Worm (Caenorhabditis elegans) whole organism, late embryonic: ENCODE results near the gene mam-5.

Experiments
- F13H6.1 ChIP-seq: sonication (generic microtip); optimal IDR thresholded peaks from 2 replicates; lab custom pipeline; 2016; ENCODE audit warnings: missing genetic modification characterization, missing compliant biosample characterization
- ama-1 ChIP-seq: fragments of 150-350 bp; optimal IDR thresholded peaks from 2 replicates; lab custom pipeline; 2014
- elt-2 ChIP-seq: sonication (generic microtip); optimal IDR thresholded peaks from 2 replicates; lab custom pipeline; 2016; ENCODE audit warnings: missing genetic modification reagents, missing genetic modification characterization, missing compliant biosample characterization
- ets-4 ChIP-seq: sonication (generic microtip); optimal IDR thresholded peaks from 2 replicates; lab custom pipeline; 2016; ENCODE audit warnings: missing genetic modification characterization, missing compliant biosample characterization
- fkh-10 ChIP-seq: fragments of 150-350 bp; optimal IDR thresholded peaks from 2 replicates; lab custom pipeline; 2014; ENCODE audit warnings: missing biosample characterization, missing genetic modification reagents, missing genetic modification characterization
- gmeb-2 ChIP-seq: sonication (generic microtip); optimal IDR thresholded peaks from 2 replicates; lab custom pipeline; 2016; ENCODE audit warnings: missing genetic modification characterization, inconsistent platforms, missing compliant biosample characterization
- hlh-30 ChIP-seq: sonication (generic microtip); optimal IDR thresholded peaks from 2 replicates; lab custom pipeline; 2017; ENCODE audit warnings: antibody characterized with exemption, missing genetic modification characterization, missing compliant biosample characterization; ENCODE audit not compliant: insufficient read depth
- lin-11 ChIP-seq: fragments of 200-800 bp; sonication (Bioruptor generic); optimal IDR thresholded peaks from 2 replicates; lab custom pipeline; 2018; ENCODE audit warnings: mild to moderate bottlenecking, missing genetic modification characterization, missing compliant biosample characterization
- mec-3 ChIP-seq: sonication (generic microtip); optimal IDR thresholded peaks from 2 replicates; lab custom pipeline; 2016; ENCODE audit warnings: borderline replicate concordance, missing genetic modification characterization, missing compliant biosample characterization
- nhr-11 ChIP-seq: fragments of 150-350 bp; optimal IDR thresholded peaks from 2 replicates; lab custom pipeline; 2014; ENCODE audit warnings: missing biosample characterization, missing genetic modification characterization
- nhr-232 ChIP-seq: sonication (generic microtip); optimal IDR thresholded peaks from 2 replicates; lab custom pipeline; 2016; ENCODE audit warnings: missing genetic modification characterization, missing compliant biosample characterization
- pag-3 ChIP-seq: sonication (generic microtip); optimal IDR thresholded peaks from 2 replicates; lab custom pipeline; 2016; ENCODE audit warnings: missing compliant biosample characterization, missing genetic modification characterization, borderline replicate concordance

- TF ChIP-seq nhr-232 (tag; lab: Kevin White, UChicago) (no peak), F13H6.1 (tag; lab: Kevin White, UChicago) (no peak), nhr-11 (tag; lab: Kevin White, UChicago) (no peak), hlh-30 (tag; lab: Kevin White, UChicago) (no peak), mec-3 (tag; lab: Kevin White, UChicago) (no peak), gmeb-2 (no peak), lin-11 (tag; lab: Kevin White, UChicago) (no peak), pag-3 (tag; lab: Kevin White, UChicago) (no peak), fkh-10 (no peak), elt-2 (no peak), ets-4 (tag; lab: Kevin White, UChicago) (no peak), ama-1 (lab: Kevin White, UChicago) (no peak)
Observed at ce11 chrV:9913863-9914262, 38.6 kb upstream of the mam-5 start, which contains the start of gene fipr-10.
